Fruit fly (Drosophila melanogaster): Measurements from ENCODE around the gene fne.

fne gene

DNA sequence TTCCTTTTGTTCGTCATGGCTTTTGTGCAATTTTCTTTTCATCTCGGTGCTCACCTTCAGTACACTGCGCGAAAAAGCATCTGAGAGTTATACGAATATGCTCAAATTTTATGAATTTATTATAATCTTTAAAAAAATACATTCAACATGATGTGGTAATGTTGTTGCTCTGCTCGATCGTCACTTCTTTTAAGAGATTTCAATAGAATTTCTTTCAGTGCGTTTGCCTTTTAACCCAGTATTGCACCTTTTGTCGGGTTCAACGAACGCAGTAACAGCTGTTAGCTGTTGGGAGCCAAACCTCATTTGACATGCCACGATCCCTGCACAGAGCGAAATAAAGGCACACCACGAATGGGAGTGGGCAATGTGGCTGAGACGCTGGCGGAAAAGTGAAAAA, 22.7 kb downstream of the fne start:
- TF ChIP-seq h (GFP tag; optimal IDR thresholded peaks at IDR 0.05): peak; percentile 2
- no peak for TF ChIP-seq Dif (GFP tag; optimal IDR thresholded peaks at IDR 0.05; ENCODE audit: partially characterized antibody)
- peak in 1 of 2 experiments; percentile 20 for TF ChIP-seq foxo (GFP tag; optimal IDR thresholded peaks at IDR 0.05)
- TF ChIP-seq Rel (GFP tag; optimal IDR thresholded peaks at IDR 0.05): no peak
- no peak for TF ChIP-seq Rel (tag; optimal IDR thresholded peaks at IDR 0.05)
- peak; percentile 9 for TF ChIP-seq psq (GFP tag; optimal IDR thresholded peaks at IDR 0.05)
- no peak for TF ChIP-seq sage (GFP tag; optimal IDR thresholded peaks at IDR 0.05)
- no peak for TF ChIP-seq Jra (GFP tag; optimal IDR thresholded peaks at IDR 0.05)
- TF ChIP-seq dmrt93B (GFP tag; optimal IDR thresholded peaks at IDR 0.05): no peak
- no peak for TF ChIP-seq dsf (GFP tag; optimal IDR thresholded peaks at IDR 0.05; ENCODE audit: borderline replicate concordance)
- no peak for TF ChIP-seq OdsH (GFP tag; optimal IDR thresholded peaks at IDR 0.05)
- TF ChIP-seq fru (GFP tag; optimal IDR thresholded peaks at IDR 0.05): no peak
- peak; percentile 31 for TF ChIP-seq HLH106 (tag; optimal IDR thresholded peaks at IDR 0.05)
- TF ChIP-seq Hnf4 (GFP tag; optimal IDR thresholded peaks at IDR 0.05): no peak

DNA sequence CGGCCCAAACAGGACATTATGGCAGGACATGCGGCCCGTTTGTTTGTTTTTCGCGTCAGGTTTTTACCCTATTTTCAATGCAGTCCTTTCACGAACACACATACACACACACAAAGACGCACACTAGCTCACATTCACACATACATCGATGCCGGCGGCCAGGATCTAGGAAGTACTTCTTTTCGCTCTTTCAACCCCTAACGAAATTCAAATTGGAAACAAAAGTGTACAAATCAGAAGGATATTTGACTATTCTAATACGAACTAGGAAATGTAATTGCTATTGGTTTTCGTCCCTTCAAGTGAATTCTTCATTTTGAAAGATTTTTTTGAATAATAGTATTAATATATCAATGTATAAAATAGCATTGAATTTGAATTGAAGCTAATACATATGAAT, 23.1 kb downstream of the fne start:
- TF ChIP-seq CrebA (GFP tag; optimal IDR thresholded peaks at IDR 0.05; ENCODE audit: borderline replicate concordance) (no peak), lola (GFP tag; optimal IDR thresholded peaks at IDR 0.05) (no peak), usp (GFP tag; optimal IDR thresholded peaks at IDR 0.05) (no peak), Hr83 (GFP tag; optimal IDR thresholded peaks at IDR 0.05; ENCODE audit: poor library complexity, severe bottlenecking) (no peak), Hr78 (GFP tag; optimal IDR thresholded peaks at IDR 0.05) (no peak), fru (GFP tag; optimal IDR thresholded peaks at IDR 0.05) (no peak), Abd-B (GFP tag; optimal IDR thresholded peaks at IDR 0.05) (no peak), br (GFP tag; optimal IDR thresholded peaks at IDR 0.05) (no peak), Rel (GFP tag; optimal IDR thresholded peaks at IDR 0.05) (no peak), Rel (tag; optimal IDR thresholded peaks at IDR 0.05) (no peak), rgr (GFP tag; optimal IDR thresholded peaks at IDR 0.05) (no peak), pan (optimal IDR thresholded peaks at IDR 0.05) (no peak), N (GFP tag; optimal IDR thresholded peaks at IDR 0.05) (no peak), Dif (GFP tag; optimal IDR thresholded peaks at IDR 0.05; ENCODE audit: partially characterized antibody) (no peak), Hnf4 (GFP tag; optimal IDR thresholded peaks at IDR 0.05) (no peak), Vsx2 (GFP tag; optimal IDR thresholded peaks at IDR 0.05; ENCODE audit: partially characterized antibody) (no peak), psq (GFP tag; optimal IDR thresholded peaks at IDR 0.05) (no peak), Jra (GFP tag; optimal IDR thresholded peaks at IDR 0.05) (no peak), woc (GFP tag; optimal IDR thresholded peaks at IDR 0.05) (no peak), dsf (GFP tag; optimal IDR thresholded peaks at IDR 0.05; ENCODE audit: borderline replicate concordance) (no peak), jim (GFP tag; optimal IDR thresholded peaks at IDR 0.05) (no peak)

DNA sequence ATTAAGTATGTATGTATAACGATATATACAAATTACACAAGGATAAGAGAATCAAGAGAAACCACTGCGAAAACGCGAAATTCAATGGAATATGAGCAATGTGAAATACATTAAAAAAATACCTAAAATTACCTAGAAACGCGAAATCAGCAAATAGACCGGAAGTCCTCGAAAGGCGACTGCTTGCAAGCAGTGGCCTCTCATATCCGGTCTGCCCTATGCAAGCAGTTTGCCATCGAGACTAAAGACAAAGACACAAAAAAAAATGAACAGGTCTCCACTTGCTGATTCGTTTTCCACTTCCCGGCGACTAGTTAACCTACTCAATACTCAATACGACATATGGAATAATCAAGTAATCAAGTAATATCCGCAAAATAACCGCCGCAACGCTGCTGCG, 30.4 kb downstream of the fne start:
- TF ChIP-seq N (GFP tag; optimal IDR thresholded peaks at IDR 0.05): no peak
- TF ChIP-seq CG9705 (GFP tag; optimal IDR thresholded peaks at IDR 0.05): no peak
- TF ChIP-seq Abd-B (GFP tag; optimal IDR thresholded peaks at IDR 0.05): no peak
- no peak for TF ChIP-seq GATAd (GFP tag; optimal IDR thresholded peaks at IDR 0.05)
- TF ChIP-seq Hr83 (GFP tag; optimal IDR thresholded peaks at IDR 0.05; ENCODE audit: poor library complexity, severe bottlenecking): no peak
- no peak for TF ChIP-seq jim (GFP tag; optimal IDR thresholded peaks at IDR 0.05)
- TF ChIP-seq Mio (GFP tag; optimal IDR thresholded peaks at IDR 0.05): no peak
- no peak for TF ChIP-seq brk (GFP tag; optimal IDR thresholded peaks at IDR 0.05)
- no peak for TF ChIP-seq pan (optimal IDR thresholded peaks at IDR 0.05)
- no peak for TF ChIP-seq dl (GFP tag; optimal IDR thresholded peaks at IDR 0.05; ENCODE audit: insufficient read depth in 1 of 2, partially characterized antibody in 2 of 2)
- no peak for TF ChIP-seq h (GFP tag; optimal IDR thresholded peaks at IDR 0.05)
- no peak for TF ChIP-seq OdsH (GFP tag; optimal IDR thresholded peaks at IDR 0.05)
- TF ChIP-seq Sp1 (GFP tag; optimal IDR thresholded peaks at IDR 0.05): no peak
- TF ChIP-seq ey (GFP tag; optimal IDR thresholded peaks at IDR 0.05): no peak
- no peak for TF ChIP-seq Jra (GFP tag; optimal IDR thresholded peaks at IDR 0.05)
- no peak for TF ChIP-seq fru (GFP tag; optimal IDR thresholded peaks at IDR 0.05)

DNA sequence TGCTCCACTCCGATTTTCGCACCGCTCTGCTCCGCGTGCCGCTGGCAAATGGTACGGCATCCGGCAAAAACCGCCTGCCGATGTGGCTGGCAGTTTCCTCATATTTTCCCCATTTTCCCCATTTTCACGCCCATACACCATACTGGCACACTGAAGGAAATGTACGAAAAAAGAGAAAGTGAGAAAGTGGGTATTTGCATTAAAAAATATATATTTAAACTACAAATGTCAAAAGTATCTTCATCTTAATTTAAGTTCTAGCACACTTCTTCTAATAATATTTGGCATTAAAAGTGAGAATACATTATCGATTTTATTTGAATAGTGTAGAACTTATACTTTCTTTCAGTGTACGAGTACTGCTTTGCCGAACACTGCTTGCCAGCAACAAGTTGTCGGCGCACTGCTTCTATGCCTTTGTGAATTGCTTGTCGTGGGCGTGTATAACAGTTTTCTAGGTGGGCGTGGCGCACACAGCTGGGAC, 40.2 kb downstream of the fne start, which contains the start of gene hec:
TSS of gene hec (minus strand) at position 51 of the 484 bp plus-strand sequence.
- TF ChIP-seq jim (GFP tag; optimal IDR thresholded peaks at IDR 0.05) (no peak), HLH106 (tag; optimal IDR thresholded peaks at IDR 0.05) (no peak), Dfd (GFP tag; optimal IDR thresholded peaks at IDR 0.05) (no peak), CG32264 (GFP tag; optimal IDR thresholded peaks at IDR 0.05) (no peak), dsf (GFP tag; optimal IDR thresholded peaks at IDR 0.05; ENCODE audit: borderline replicate concordance) (no peak), N (GFP tag; optimal IDR thresholded peaks at IDR 0.05) (no peak), dmrt93B (GFP tag; optimal IDR thresholded peaks at IDR 0.05) (no peak), usp (GFP tag; optimal IDR thresholded peaks at IDR 0.05) (no peak), Vsx2 (GFP tag; optimal IDR thresholded peaks at IDR 0.05; ENCODE audit: partially characterized antibody) (no peak), Hr83 (GFP tag; optimal IDR thresholded peaks at IDR 0.05; ENCODE audit: poor library complexity, severe bottlenecking) (no peak)
